Fruit fly (Drosophila melanogaster) ovary, adult (tissue): ENCODE results near the gene bon.
A peak's percentile ranks its signal among the peaks of the same experiment; 100 is the strongest.

ENCODE experiments used
- CG17801 ChIP-seq: fragments of 200-800 bp; optimal IDR thresholded peaks from 2 replicates; lab custom pipeline; 2019; ENCODE audit warnings: missing biosample characterization, mild to moderate bottlenecking, missing genetic modification characterization, moderate library complexity; ENCODE audit not compliant: partially characterized antibody

The bon gene

dm6 chr3R:20552093-20552492, 40.8 kb upstream of the bon start, which contains the start of gene Stat92E:
TSS of gene Stat92E (minus strand) at chr3R:20552311.
- TF ChIP-seq CG17801 (GFP tag; lab: Kevin White, UChicago), result no peak

dm6 chr3R:20554300-20554699, 38.6 kb upstream of the bon start, which contains the start of gene att-ORFB:
TSS of gene att-ORFB (minus strand) at chr3R:20554400.
- TF ChIP-seq CG17801 (GFP tag; lab: Kevin White, UChicago), result no peak

- TF ChIP-seq CG17801 (GFP tag; lab: Kevin White, UChicago), result no peak
Observed at dm6 chr3R:20555023-20555422, 37.9 kb upstream of the bon start.

dm6 chr3R:20555720-20556280, 37.1 kb upstream of the bon start:
- no peak for TF ChIP-seq CG17801 (GFP tag; lab: Kevin White, UChicago)

- no peak for TF ChIP-seq CG17801 (GFP tag; lab: Kevin White, UChicago)
Observed at dm6 chr3R:20556281-20557113, 36.4 kb upstream of the bon start.

dm6 chr3R:20557114-20557414, 35.9 kb upstream of the bon start:
- TF ChIP-seq CG17801 (GFP tag; lab: Kevin White, UChicago), result no peak

dm6 chr3R:20557415-20558105, 35.4 kb upstream of the bon start, which contains the start of the genes DPCoAC and CG5180:
TSS of gene DPCoAC (minus strand) at chr3R:20557667.
TSS of gene CG5180 (plus strand) at chr3R:20557930.
- TF ChIP-seq CG17801 (GFP tag; lab: Kevin White, UChicago), result peak; percentile 33

dm6 chr3R:20558106-20558489, 34.8 kb upstream of the bon start:
- TF ChIP-seq CG17801 (GFP tag; lab: Kevin White, UChicago), result no peak

- TF ChIP-seq CG17801 (GFP tag; lab: Kevin White, UChicago), result no peak
Observed at dm6 chr3R:20560019-20560667, 32.8 kb upstream of the bon start, which contains the start of gene CG15922. TSS of gene CG15922 (minus strand) at chr3R:20560280.

- TF ChIP-seq CG17801 (GFP tag; lab: Kevin White, UChicago), result no peak
Observed at dm6 chr3R:20560668-20561226, 32.2 kb upstream of the bon start, which contains the start of gene CG5191. TSS of gene CG5191 (plus strand) at chr3R:20560865.

dm6 chr3R:20563830-20564421, 29.0 kb upstream of the bon start, which contains the start of gene CG10877:
TSS of gene CG10877 (minus strand) at chr3R:20564067.
- no peak for TF ChIP-seq CG17801 (GFP tag; lab: Kevin White, UChicago)

- no peak for TF ChIP-seq CG17801 (GFP tag; lab: Kevin White, UChicago)
Observed at dm6 chr3R:20565546-20565948, 27.4 kb upstream of the bon start.

dm6 chr3R:20567507-20568222, 25.3 kb upstream of the bon start:
- no peak for TF ChIP-seq CG17801 (GFP tag; lab: Kevin White, UChicago)
